Fruit fly (Drosophila melanogaster) whole organism, adult: ENCODE measurements around the gene CG31141.

Experiments used
- CG12768 ChIP-seq: fragments of 200-800 bp; sonication (Bioruptor generic); optimal IDR thresholded peaks from 2 replicates; lab custom pipeline; 2017; ENCODE audit warnings: missing biosample characterization, missing genetic modification characterization, mild to moderate bottlenecking, moderate library complexity, missing genetic modification reagents
- CG14711 ChIP-seq: fragments of 200-800 bp; sonication (Bioruptor generic); optimal IDR thresholded peaks from 2 replicates; lab custom pipeline; 2018; ENCODE audit warnings: missing biosample characterization, mild to moderate bottlenecking, missing genetic modification characterization, moderate library complexity
- CG33017 ChIP-seq: fragments of 200-800 bp; sonication (Bioruptor generic); optimal IDR thresholded peaks from 2 replicates; lab custom pipeline; 2018; ENCODE audit warnings: missing biosample characterization, mild to moderate bottlenecking, missing genetic modification characterization, moderate library complexity
- Clk ChIP-seq: fragments of 200-800 bp; sonication (Bioruptor generic); optimal IDR thresholded peaks from 2 replicates; lab custom pipeline; 2017; ENCODE audit warnings: missing biosample characterization, missing genetic modification characterization
- cic ChIP-seq: fragments of 200-800 bp; sonication (Bioruptor generic); optimal IDR thresholded peaks from 2 replicates; lab custom pipeline; 2017; ENCODE audit warnings: missing biosample characterization, mild to moderate bottlenecking, missing genetic modification characterization, moderate library complexity
- cnc ChIP-seq, 2 experiments: fragments of >200 bp; optimal IDR thresholded peaks; 2 replicates each; lab custom pipeline; 2017
- kay ChIP-seq: fragments of 200-800 bp; sonication (Bioruptor generic); peaks from one replicate; lab custom pipeline; 2016; ENCODE audit warnings: missing biosample characterization, missing genetic modification characterization, borderline replicate concordance
- tj ChIP-seq: fragments of 200-800 bp; sonication (Bioruptor generic); optimal IDR thresholded peaks from 3 replicates; lab custom pipeline; 2017; ENCODE audit warnings: missing biosample characterization, mild to moderate bottlenecking, missing genetic modification characterization, moderate library complexity
- toe ChIP-seq: fragments of 200-800 bp; sonication (Bioruptor generic); optimal IDR thresholded peaks from 2 replicates; lab custom pipeline; 2016; ENCODE audit warnings: missing biosample characterization, missing genetic modification characterization

- TF ChIP-seq CG12768 (GFP tag; lab: Kevin White, UChicago), result no peak
- no peak for TF ChIP-seq CG14711 (tag; lab: Kevin White, UChicago)
- no peak for TF ChIP-seq cnc (optimal IDR thresholded peaks at IDR 0.05; lab: Kevin White, UChicago)
- TF ChIP-seq Clk (GFP tag; lab: Kevin White, UChicago), result no peak
- no peak for TF ChIP-seq tj (GFP tag; lab: Kevin White, UChicago)
- no peak for TF ChIP-seq toe (GFP tag; lab: Kevin White, UChicago)
- TF ChIP-seq kay (GFP tag; lab: Kevin White, UChicago), result no peak
- TF ChIP-seq CG33017, result no peak
- no peak for TF ChIP-seq cic (GFP tag; lab: Kevin White, UChicago)
Measured at dm6 chr3R:23948324-23948465, 25.1 kb downstream of the CG31141 start, which contains the start of gene CG12268.
